Worm (Caenorhabditis elegans) whole organism, L4/young adult: ENCODE data around the gene K11H12.6.

ENCODE experiments used
- W03F9.2 ChIP-seq: fragments of 150-350 bp; optimal IDR thresholded peaks from 2 replicates; lab custom pipeline; 2014; ENCODE audit warnings: missing biosample characterization, missing genetic modification characterization
- dao-5 ChIP-seq: sonication (generic microtip); optimal IDR thresholded peaks from 2 replicates; lab custom pipeline; 2016; ENCODE audit warnings: missing genotype, missing genetic modification characterization, moderate library complexity, missing compliant biosample characterization

DNA sequence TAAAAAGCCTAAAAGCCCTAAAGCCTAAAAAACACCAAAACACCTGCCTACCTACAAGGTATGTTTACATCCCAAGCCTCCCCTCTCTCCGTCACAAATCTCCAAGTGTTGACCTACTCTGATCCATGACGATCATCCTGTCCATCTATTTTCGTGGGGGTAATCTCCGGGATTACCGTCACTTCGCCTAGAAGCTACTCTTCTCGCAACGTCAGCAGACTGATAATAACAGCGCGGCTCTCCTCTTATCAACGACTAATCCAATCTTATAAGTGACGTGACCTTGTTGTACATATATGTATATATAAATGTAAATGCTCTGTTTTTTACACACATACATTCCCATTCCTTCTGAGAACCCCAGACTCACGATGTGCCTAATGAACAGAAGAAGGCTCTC lies 18.7 kb upstream of the K11H12.6 start:
- TF ChIP-seq W03F9.2 (tag; lab: Kevin White, UChicago), result no peak
- no peak for TF ChIP-seq dao-5 (tag; lab: Kevin White, UChicago)
